Worm (Caenorhabditis elegans) whole organism, late embryonic: Measurements from ENCODE around the gene ubc-26.

Experiments
- C08G9.2 ChIP-seq: sonication (generic microtip); optimal IDR thresholded peaks from 2 replicates; lab custom pipeline; 2016; ENCODE audit warnings: mild to moderate bottlenecking, missing genetic modification characterization, moderate library complexity, missing compliant biosample characterization
- K02D7.2 ChIP-seq: sonication (generic microtip); optimal IDR thresholded peaks from 2 replicates; lab custom pipeline; 2017; ENCODE audit warnings: mild to moderate bottlenecking, missing genetic modification characterization, missing compliant biosample characterization
- T23F11.4 ChIP-seq: fragments of 200-800 bp; sonication (Bioruptor generic); optimal IDR thresholded peaks from 2 replicates; lab custom pipeline; 2018; ENCODE audit warnings: mild to moderate bottlenecking, missing genetic modification characterization, missing compliant biosample characterization
- Y22D7AL.16 ChIP-seq: sonication (generic microtip); optimal IDR thresholded peaks from 2 replicates; lab custom pipeline; 2016; ENCODE audit warnings: missing genetic modification characterization, missing compliant biosample characterization
- ahr-1 ChIP-seq: sonication (generic microtip); optimal IDR thresholded peaks from 2 replicates; lab custom pipeline; 2016; ENCODE audit warnings: missing genetic modification characterization, missing compliant biosample characterization
- ama-1 ChIP-seq: fragments of 150-350 bp; optimal IDR thresholded peaks from 2 replicates; lab custom pipeline; 2014
- ceh-14 ChIP-seq: sonication (generic microtip); optimal IDR thresholded peaks from 2 replicates; lab custom pipeline; 2016; ENCODE audit warnings: missing genotype, missing genetic modification characterization, missing compliant biosample characterization
- ceh-19 ChIP-seq: fragments of 200-800 bp; sonication (Bioruptor generic); optimal IDR thresholded peaks from 2 replicates; lab custom pipeline; 2018; ENCODE audit warnings: mild to moderate bottlenecking, missing genetic modification characterization, missing compliant biosample characterization
- ceh-22 ChIP-seq: sonication (generic microtip); optimal IDR thresholded peaks from 2 replicates; lab custom pipeline; 2017; ENCODE audit warnings: missing biosample characterization, missing genetic modification characterization
- ceh-24 ChIP-seq: sonication (generic microtip); optimal IDR thresholded peaks from 2 replicates; lab custom pipeline; 2016; ENCODE audit warnings: mild to moderate bottlenecking, missing genetic modification characterization, missing compliant biosample characterization
- ceh-31 ChIP-seq: sonication (generic microtip); optimal IDR thresholded peaks from 2 replicates; lab custom pipeline; 2016; ENCODE audit warnings: missing genetic modification characterization, missing compliant biosample characterization
- ceh-34 ChIP-seq: sonication (generic microtip); optimal IDR thresholded peaks from 2 replicates; lab custom pipeline; 2016; ENCODE audit warnings: mild to moderate bottlenecking, missing genetic modification characterization, missing compliant biosample characterization
- ceh-48 ChIP-seq: sonication (generic microtip); optimal IDR thresholded peaks from 2 replicates; lab custom pipeline; 2016; ENCODE audit warnings: missing genetic modification characterization, inconsistent platforms, missing compliant biosample characterization
- ceh-9 ChIP-seq: sonication (generic microtip); optimal IDR thresholded peaks from 2 replicates; lab custom pipeline; 2016; ENCODE audit warnings: mild to moderate bottlenecking, missing genetic modification characterization, inconsistent platforms, missing compliant biosample characterization
- che-1 ChIP-seq: sonication (generic microtip); optimal IDR thresholded peaks from 2 replicates; lab custom pipeline; 2016; ENCODE audit warnings: mild to moderate bottlenecking, missing genetic modification characterization, missing compliant biosample characterization
- dmd-4 ChIP-seq: sonication (generic microtip); optimal IDR thresholded peaks from 2 replicates; lab custom pipeline; 2016; ENCODE audit warnings: borderline replicate concordance, missing genetic modification characterization, missing compliant biosample characterization
- fkh-10 ChIP-seq: fragments of 150-350 bp; optimal IDR thresholded peaks from 2 replicates; lab custom pipeline; 2014; ENCODE audit warnings: missing biosample characterization, missing genetic modification reagents, missing genetic modification characterization
- fkh-6 ChIP-seq: sonication (generic microtip); optimal IDR thresholded peaks from 2 replicates; lab custom pipeline; 2016; ENCODE audit warnings: missing genetic modification characterization, missing compliant biosample characterization
- hlh-13 ChIP-seq: fragments of 200-800 bp; sonication (Bioruptor generic); optimal IDR thresholded peaks from 2 replicates; lab custom pipeline; 2018; ENCODE audit warnings: mild to moderate bottlenecking, missing genetic modification characterization, missing compliant biosample characterization
- hlh-30 ChIP-seq: sonication (generic microtip); optimal IDR thresholded peaks from 2 replicates; lab custom pipeline; 2017; ENCODE audit warnings: antibody characterized with exemption, missing genetic modification characterization, missing compliant biosample characterization; ENCODE audit not compliant: insufficient read depth
- lim-6 ChIP-seq: sonication (generic microtip); optimal IDR thresholded peaks from 2 replicates; lab custom pipeline; 2016; ENCODE audit warnings: missing genetic modification characterization, missing compliant biosample characterization
- madf-2 ChIP-seq: sonication (generic microtip); optimal IDR thresholded peaks from 2 replicates; lab custom pipeline; 2017; ENCODE audit warnings: missing genetic modification characterization, missing compliant biosample characterization
- nhr-11 ChIP-seq: fragments of 150-350 bp; optimal IDR thresholded peaks from 2 replicates; lab custom pipeline; 2014; ENCODE audit warnings: missing biosample characterization, missing genetic modification characterization
- pag-3 ChIP-seq: sonication (generic microtip); optimal IDR thresholded peaks from 2 replicates; lab custom pipeline; 2016; ENCODE audit warnings: missing compliant biosample characterization, missing genetic modification characterization, borderline replicate concordance
- pax-1 ChIP-seq: fragments of 150-350 bp; optimal IDR thresholded peaks from 2 replicates; lab custom pipeline; 2014; ENCODE audit warnings: missing biosample characterization, missing genetic modification characterization
- pha-2 ChIP-seq: sonication (generic microtip); optimal IDR thresholded peaks from 2 replicates; lab custom pipeline; 2017; ENCODE audit warnings: mild to moderate bottlenecking, missing genetic modification characterization, missing compliant biosample characterization
- pha-4 ChIP-seq: fragments of 150-350 bp; optimal IDR thresholded peaks from 2 replicates; lab custom pipeline; 2018; ENCODE audit warnings: missing biosample characterization, missing genetic modification reagents, missing genetic modification characterization
- pqm-1 ChIP-seq: sonication (generic microtip); optimal IDR thresholded peaks from 2 replicates; lab custom pipeline; 2016; ENCODE audit warnings: missing genetic modification characterization, missing compliant biosample characterization
- pros-1 ChIP-seq: fragments of 150-350 bp; optimal IDR thresholded peaks from 2 replicates; lab custom pipeline; 2014; ENCODE audit warnings: missing biosample characterization, missing genetic modification reagents, missing genetic modification characterization
- ref-2 ChIP-seq: sonication (generic microtip); optimal IDR thresholded peaks from 2 replicates; lab custom pipeline; 2016; ENCODE audit warnings: missing genetic modification characterization, missing compliant biosample characterization
- sdc-2 ChIP-seq: sonication (generic microtip); optimal IDR thresholded peaks from 2 replicates; lab custom pipeline; 2016; ENCODE audit warnings: missing genotype, missing genetic modification characterization, missing compliant biosample characterization
- sox-4 ChIP-seq: sonication (generic microtip); optimal IDR thresholded peaks from 2 replicates; lab custom pipeline; 2017; ENCODE audit warnings: mild to moderate bottlenecking, missing genetic modification characterization, inconsistent platforms, missing compliant biosample characterization
- syd-9 ChIP-seq: sonication (generic microtip); optimal IDR thresholded peaks from 2 replicates; lab custom pipeline; 2016; ENCODE audit warnings: mild to moderate bottlenecking, missing genetic modification characterization, moderate library complexity, missing compliant biosample characterization
- unc-42 ChIP-seq: sonication (generic microtip); optimal IDR thresholded peaks from 2 replicates; lab custom pipeline; 2016; ENCODE audit warnings: missing genotype, missing genetic modification characterization, missing compliant biosample characterization
- unc-55 ChIP-seq: sonication (generic microtip); optimal IDR thresholded peaks from 2 replicates; lab custom pipeline; 2017; ENCODE audit warnings: missing biosample characterization, missing genetic modification reagents, missing genetic modification characterization
- unc-86 ChIP-seq: sonication (generic microtip); optimal IDR thresholded peaks from 2 replicates; lab custom pipeline; 2016; ENCODE audit warnings: missing genetic modification characterization, missing compliant biosample characterization

Gene ubc-26

DNA sequence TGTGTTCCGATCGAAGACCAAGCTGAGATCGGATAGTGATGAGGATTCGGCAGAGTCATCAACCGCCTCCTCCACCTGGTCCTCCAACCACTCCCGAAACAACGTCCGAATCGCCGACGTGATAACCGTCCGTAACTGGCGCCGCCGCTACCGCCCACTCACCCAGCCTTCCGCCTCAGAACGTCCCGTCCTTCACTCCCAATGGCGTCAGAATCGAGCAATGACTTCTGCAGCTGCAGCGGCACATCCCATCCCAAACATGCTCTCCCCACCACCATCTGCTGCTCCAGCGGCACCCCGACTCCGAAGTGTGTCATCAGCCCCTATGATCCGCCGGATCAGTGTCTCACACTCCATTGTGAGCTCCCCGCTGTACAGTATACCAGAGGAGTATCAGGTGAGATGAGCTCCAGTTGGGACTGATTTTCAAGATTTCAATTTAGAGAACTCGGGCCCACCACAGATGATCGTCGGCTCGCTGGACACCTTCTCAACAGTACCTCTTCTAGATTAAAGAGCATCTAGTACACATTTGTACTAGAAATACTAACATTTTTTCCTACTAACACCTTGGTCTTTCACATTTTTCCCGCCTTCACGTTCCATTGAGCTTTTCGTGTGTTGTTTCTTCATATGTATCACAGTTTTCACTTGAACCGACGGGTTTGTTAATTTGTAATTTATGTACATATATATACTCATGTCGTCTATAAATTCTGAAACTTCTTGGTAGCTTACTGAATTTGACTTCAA, 25.8 kb upstream of the ubc-26 start:
- no peak for TF ChIP-seq ceh-24 (tag; lab: Kevin White, UChicago)
- no peak for TF ChIP-seq syd-9 (tag; lab: Kevin White, UChicago)
- TF ChIP-seq pros-1: no peak
- no peak for TF ChIP-seq pax-1 (tag; lab: Kevin White, UChicago)
- TF ChIP-seq madf-2 (tag; lab: Kevin White, UChicago): no peak
- TF ChIP-seq sox-4: no peak
- TF ChIP-seq ceh-14 (tag; lab: Kevin White, UChicago): no peak

DNA sequence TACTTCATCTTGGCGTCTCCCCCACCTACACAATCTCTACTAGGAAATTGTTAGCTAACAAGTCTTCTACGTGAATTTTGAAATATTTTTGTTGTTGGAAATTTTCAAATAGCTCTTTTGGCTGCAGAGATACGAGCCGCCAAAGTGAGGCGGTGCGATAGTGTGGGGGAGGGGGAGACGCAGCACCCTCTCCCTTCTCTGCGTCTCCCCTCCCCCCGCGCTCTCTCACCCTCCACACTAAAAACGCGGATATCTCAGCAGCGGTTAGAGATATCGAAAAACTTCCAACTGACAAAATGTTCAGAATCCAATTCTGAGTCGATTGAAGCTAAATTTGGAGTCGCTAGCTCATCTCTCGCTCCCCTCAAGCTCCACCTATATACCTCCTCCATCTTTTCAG, 24.9 kb upstream of the ubc-26 start:
- no peak for TF ChIP-seq ahr-1
- TF ChIP-seq sdc-2 (tag; lab: Kevin White, UChicago): no peak
- no peak for TF ChIP-seq unc-86
- TF ChIP-seq fkh-6 (tag; lab: Kevin White, UChicago): no peak
- TF ChIP-seq ama-1 (lab: Kevin White, UChicago): no peak
- TF ChIP-seq ceh-31 (tag; lab: Kevin White, UChicago): no peak

DNA sequence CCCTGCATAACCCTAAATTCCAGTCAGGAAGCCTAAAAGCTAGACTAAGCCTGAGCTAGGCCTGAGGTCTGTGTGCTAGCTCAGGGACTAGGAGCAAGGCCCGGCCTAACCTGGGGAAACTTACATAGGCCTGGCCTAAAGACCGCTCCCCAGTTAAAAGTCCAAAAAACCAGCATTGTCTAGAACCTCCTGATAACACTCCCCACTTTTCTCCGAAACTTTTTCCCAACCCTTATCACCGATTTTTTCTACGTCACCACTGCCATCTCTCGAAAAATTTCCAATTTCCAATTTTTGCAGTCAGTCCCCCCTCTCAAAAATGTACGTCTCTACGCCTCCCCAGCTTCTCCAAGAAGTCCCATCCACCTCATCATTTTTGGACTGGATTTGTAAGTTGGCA, 23.5 kb upstream of the ubc-26 start, which contains the start of gene ZK355.2:
TSS of gene ZK355.2 (plus strand) at position 301 of the 400 bp plus-strand sequence.
- TF ChIP-seq lim-6 (tag; lab: Kevin White, UChicago) (no peak), hlh-30 (tag; lab: Kevin White, UChicago) (no peak), nhr-11 (tag; lab: Kevin White, UChicago) (no peak), C08G9.2 (tag; lab: Kevin White, UChicago) (no peak), pha-2 (tag; lab: Kevin White, UChicago) (no peak), unc-55 (GFP tag; lab: Kevin White, UChicago) (no peak), pqm-1 (tag; lab: Kevin White, UChicago) (no peak), ceh-19 (no peak), dmd-4 (tag; lab: Kevin White, UChicago) (no peak), ceh-34 (no peak), ref-2 (tag; lab: Kevin White, UChicago) (no peak), K02D7.2 (tag; lab: Kevin White, UChicago) (no peak), Y22D7AL.16 (tag; lab: Kevin White, UChicago) (no peak), hlh-13 (GFP tag; lab: Kevin White, UChicago) (no peak)

DNA sequence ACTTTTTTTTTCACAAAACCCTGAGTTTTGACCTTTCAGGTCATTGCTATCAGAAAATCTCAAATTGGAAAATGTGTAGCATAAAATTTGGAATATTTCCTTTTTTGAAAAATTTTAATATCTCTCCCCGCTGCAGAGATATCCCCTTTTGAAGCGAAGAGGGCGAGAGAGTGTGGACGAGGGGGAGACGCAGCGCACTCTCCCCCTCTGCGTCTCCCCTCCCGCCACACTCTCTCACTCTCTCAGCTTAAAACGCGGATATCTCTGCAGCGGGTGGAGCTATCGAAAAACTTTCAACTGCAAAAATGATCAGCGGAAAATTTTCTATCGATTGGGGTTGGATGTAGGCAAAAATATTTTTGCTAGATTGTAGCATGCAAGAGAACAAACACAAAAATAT, 22.6 kb upstream of the ubc-26 start:
- TF ChIP-seq hlh-30 (tag; lab: Kevin White, UChicago) (no peak), ceh-9 (tag; lab: Kevin White, UChicago) (no peak), ceh-48 (tag; lab: Kevin White, UChicago) (no peak), pha-4 (no peak), fkh-10 (no peak), T23F11.4 (GFP tag; lab: Kevin White, UChicago) (no peak), che-1 (tag; lab: Kevin White, UChicago) (no peak), pax-1 (tag; lab: Kevin White, UChicago) (no peak), pag-3 (tag; lab: Kevin White, UChicago) (no peak), madf-2 (tag; lab: Kevin White, UChicago) (no peak), ceh-22 (tag; lab: Kevin White, UChicago) (no peak), sdc-2 (tag; lab: Kevin White, UChicago) (no peak), unc-42 (tag; lab: Kevin White, UChicago) (no peak)
